Comparison of ENCODE assay signal across 3 fruit fly cellular contexts in genomic region chrX:17465523-17465922, dm6.
TF ChIP-seq lines count a peak whose summit lies in the region.

No protein-coding gene starts in this region.

- no peak for TF ChIP-seq CTCF in whole organism, embryonic (GFP tag; optimal IDR thresholded peaks at IDR 0.05; lab: Kevin White, UChicago)

TF ChIP-seq in whole organism, embryonic, 481 proteins besides CTCF, POLR2A, EP300 and RAD21 (continues in another document):
- TF ChIP-seq Ets65A (GFP tag; lab: Kevin White, UChicago) (peak; percentile 70), CoRest (tag; optimal IDR thresholded peaks at IDR 0.05; lab: Kevin White, UChicago) (peak; percentile 39), CG11504 (tag; optimal IDR thresholded peaks at IDR 0.05; lab: Kevin White, UChicago) (no peak), fru (optimal IDR thresholded peaks at IDR 0.05; lab: Kevin White, UChicago) (no peak), Xrp1 (GFP tag; IDR thresholded peaks at IDR 0.05; lab: Robert Waterston, UW) (peak; percentile 50; the same call in 1 of the 2 replicates), zfh1 (GFP tag; IDR thresholded peaks at IDR 0.05; lab: Robert Waterston, UW) (peak; percentile 57; the same call in 2 of the 3 replicates), CG11695 (GFP tag; IDR thresholded peaks at IDR 0.05; lab: Robert Waterston, UW) (0 out of 3 replicates have a peak, but pooled peaks have one; percentile 51), MBD-R2 (GFP tag; IDR thresholded peaks at IDR 0.05; lab: Robert Waterston, UW) (peak; percentile 31; the same call in 1 of the 2 replicates), Optix (GFP tag; IDR thresholded peaks at IDR 0.05; lab: Robert Waterston, UW) (peak; percentile 43; the same call in 1 of the 3 replicates), Atf6 (GFP tag; IDR thresholded peaks at IDR 0.05; lab: Robert Waterston, UW) (0 out of 2 replicates have a peak, but pooled peaks have one; percentile 37), her (GFP tag; optimal IDR thresholded peaks at IDR 0.05; lab: Kevin White, UChicago) (peak; percentile 9), sens (GFP tag; lab: Kevin White, UChicago) (peak; percentile 83), Med (GFP tag; lab: Kevin White, UChicago) (peak; percentile 88), CG5245 (GFP tag; optimal IDR thresholded peaks at IDR 0.05; lab: Kevin White, UChicago) (peak; percentile 15), H15 (GFP tag; IDR thresholded peaks at IDR 0.05; lab: Robert Waterston, UW) (no peak), nau (GFP tag; optimal IDR thresholded peaks at IDR 0.05; lab: Kevin White, UChicago) (no peak), CG12942 (GFP tag; optimal IDR thresholded peaks at IDR 0.05; lab: Kevin White, UChicago) (no peak), CG17359 (tag; optimal IDR thresholded peaks at IDR 0.05; lab: Kevin White, UChicago) (peak; percentile 21), CG14014 (GFP tag; IDR thresholded peaks at IDR 0.05; lab: Robert Waterston, UW) (peak; percentile 53; the same call in 1 of the 2 replicates), CG30403 (GFP tag; optimal IDR thresholded peaks at IDR 0.05; lab: Kevin White, UChicago) (peak; percentile 6), Drgx (GFP tag; IDR thresholded peaks at IDR 0.05; lab: Robert Waterston, UW) (peak; percentile 72), otp (GFP tag; IDR thresholded peaks at IDR 0.05; lab: Robert Waterston, UW) (no peak), CG17328 (GFP tag; IDR thresholded peaks at IDR 0.05; lab: Robert Waterston, UW) (0 out of 2 replicates have a peak, but pooled peaks have one; percentile 27), CG9727 (GFP tag; optimal IDR thresholded peaks at IDR 0.05; lab: Kevin White, UChicago) (peak; percentile 56), ind (GFP tag; optimal IDR thresholded peaks at IDR 0.05; lab: Kevin White, UChicago) (peak; percentile 38), tin (GFP tag; optimal IDR thresholded peaks at IDR 0.05; lab: Kevin White, UChicago) (peak; percentile 29), CG17385 (GFP tag; optimal IDR thresholded peaks at IDR 0.05; lab: Kevin White, UChicago) (peak; percentile 19), gsb (GFP tag; IDR thresholded peaks at IDR 0.05; lab: Robert Waterston, UW) (no peak), ERR (GFP tag; optimal IDR thresholded peaks at IDR 0.05; lab: Kevin White, UChicago) (no peak), bowl (GFP tag; IDR thresholded peaks at IDR 0.05; lab: Robert Waterston, UW) (no peak)

TF ChIP-seq in whole organism, prepupa, 60 proteins besides CTCF, POLR2A, EP300 and RAD21:
- peak; percentile 5 for TF ChIP-seq Lpt (GFP tag; optimal IDR thresholded peaks at IDR 0.05; lab: Kevin White, UChicago)
- no peak for TF ChIP-seq CG32006 (GFP tag; optimal IDR thresholded peaks at IDR 0.05; lab: Kevin White, UChicago)
- TF ChIP-seq eg (GFP tag; IDR thresholded peaks at IDR 0.05; lab: Robert Waterston, UW): peak; percentile 72
- TF ChIP-seq Hr4 (GFP tag; optimal IDR thresholded peaks at IDR 0.05; lab: Kevin White, UChicago): peak; percentile 37
- no peak for TF ChIP-seq CG8632 (GFP tag; optimal IDR thresholded peaks at IDR 0.05; lab: Kevin White, UChicago)
- TF ChIP-seq CG11902 (GFP tag; optimal IDR thresholded peaks at IDR 0.05; lab: Kevin White, UChicago): no peak
- TF ChIP-seq CG6163 (GFP tag; IDR thresholded peaks at IDR 0.05; lab: Robert Waterston, UW): peak; percentile 70; the same call in 2 of the 3 replicates
- peak; percentile 17 for TF ChIP-seq achi (GFP tag; optimal IDR thresholded peaks at IDR 0.05; lab: Kevin White, UChicago)
- 0 out of 3 replicates have a peak, but pooled peaks have one; percentile 35 for TF ChIP-seq CG8119 (GFP tag; IDR thresholded peaks at IDR 0.05; lab: Robert Waterston, UW)
- TF ChIP-seq Sox14 (GFP tag; optimal IDR thresholded peaks at IDR 0.05; lab: Kevin White, UChicago): peak; percentile 6
- no peak for TF ChIP-seq Sox102F (GFP tag; optimal IDR thresholded peaks at IDR 0.05; lab: Kevin White, UChicago)
- TF ChIP-seq CG7368 (GFP tag; optimal IDR thresholded peaks at IDR 0.05; lab: Kevin White, UChicago): peak; percentile 22
- peak; percentile 16 for TF ChIP-seq topi (GFP tag; optimal IDR thresholded peaks at IDR 0.05; lab: Kevin White, UChicago)
- no peak for TF ChIP-seq net (GFP tag; optimal IDR thresholded peaks at IDR 0.05; lab: Kevin White, UChicago)
- TF ChIP-seq CG3919 (GFP tag; optimal IDR thresholded peaks at IDR 0.05; lab: Kevin White, UChicago): peak; percentile 18
- peak; percentile 63 for TF ChIP-seq Eip78C (GFP tag; lab: Kevin White, UChicago)
- no peak for TF ChIP-seq esn (GFP tag; optimal IDR thresholded peaks at IDR 0.05; lab: Kevin White, UChicago)
- TF ChIP-seq Hr39 (GFP tag; optimal IDR thresholded peaks at IDR 0.05; lab: Kevin White, UChicago): peak; percentile 2
- peak; percentile 55 for TF ChIP-seq CG15336 (GFP tag; IDR thresholded peaks at IDR 0.05; lab: Robert Waterston, UW)
- peak; percentile 40; the same call in 1 of the 2 replicates for TF ChIP-seq CG11294 (GFP tag; IDR thresholded peaks at IDR 0.05; lab: Robert Waterston, UW)

TF ChIP-seq in whole organism, pupa, 21 proteins besides CTCF, POLR2A, EP300 and RAD21:
- TF ChIP-seq CG17806 (tag; optimal IDR thresholded peaks at IDR 0.05; lab: Kevin White, UChicago) (peak; percentile 34), CG9948 (tag; optimal IDR thresholded peaks at IDR 0.05; lab: Kevin White, UChicago) (peak; percentile 7), CG34367 (tag; optimal IDR thresholded peaks at IDR 0.05; lab: Kevin White, UChicago) (no peak), CG4496 (GFP tag; IDR thresholded peaks at IDR 0.05; lab: Robert Waterston, UW) (peak; percentile 67; the same call in 2 of the 3 replicates), CG32121 (GFP tag; IDR thresholded peaks at IDR 0.05; lab: Robert Waterston, UW) (peak; percentile 54), Pif1B (GFP tag; optimal IDR thresholded peaks at IDR 0.05; lab: Kevin White, UChicago) (no peak), Ets98B (GFP tag; IDR thresholded peaks at IDR 0.05; lab: Robert Waterston, UW) (peak; percentile 40; the same call in 1 of the 2 replicates), fd96Ca (GFP tag; IDR thresholded peaks at IDR 0.05; lab: Robert Waterston, UW) (peak; percentile 69; the same call in 1 of the 3 replicates)

Comparison
In these comparisons a context has a peak if more than half of its experiments do, and no peak if none do; other contexts are left out.
1. Of the 7 proteins assayed by ChIP-seq in both whole organism, embryonic and whole organism, prepupa: peak only in whole organism, embryonic: Blimp-1 and Gug; only in whole organism, prepupa: Hr39 and Lpt; in both: none; in neither: 3.